Worm (Caenorhabditis elegans) whole organism, late embryonic: ENCODE measurements around the gene ccar-1.
A peak's percentile ranks its signal among the peaks of the same experiment; 100 is the strongest.

Experiments
- ceh-2 ChIP-seq: sonication (generic microtip); optimal IDR thresholded peaks from 2 replicates; lab custom pipeline; 2016; ENCODE audit warnings: missing genotype, missing genetic modification characterization, missing compliant biosample characterization
- ceh-6 ChIP-seq: fragments of 200-800 bp; sonication (Bioruptor generic); optimal IDR thresholded peaks from 2 replicates; lab custom pipeline; 2018; ENCODE audit warnings: mild to moderate bottlenecking, missing genetic modification characterization, missing compliant biosample characterization
- fax-1 ChIP-seq: sonication (generic microtip); optimal IDR thresholded peaks from 2 replicates; lab custom pipeline; 2016; ENCODE audit warnings: missing genotype, missing genetic modification characterization, missing compliant biosample characterization
- hlh-15 ChIP-seq: sonication (generic microtip); optimal IDR thresholded peaks from 2 replicates; lab custom pipeline; 2016; ENCODE audit warnings: missing genetic modification characterization, missing compliant biosample characterization
- hlh-6 ChIP-seq: sonication (generic microtip); optimal IDR thresholded peaks from 2 replicates; lab custom pipeline; 2016; ENCODE audit warnings: missing genotype, missing genetic modification characterization, missing compliant biosample characterization
- hlh-8 ChIP-seq: sonication (generic microtip); optimal IDR thresholded peaks from 2 replicates; lab custom pipeline; 2016; ENCODE audit warnings: missing genotype, missing genetic modification characterization, missing compliant biosample characterization
- nhr-11 ChIP-seq: fragments of 150-350 bp; optimal IDR thresholded peaks from 2 replicates; lab custom pipeline; 2014; ENCODE audit warnings: missing biosample characterization, missing genetic modification characterization
- pha-4 ChIP-seq: fragments of 150-350 bp; optimal IDR thresholded peaks from 2 replicates; lab custom pipeline; 2018; ENCODE audit warnings: missing biosample characterization, missing genetic modification reagents, missing genetic modification characterization
- pqm-1 ChIP-seq: sonication (generic microtip); optimal IDR thresholded peaks from 2 replicates; lab custom pipeline; 2016; ENCODE audit warnings: missing genetic modification characterization, missing compliant biosample characterization
- ref-2 ChIP-seq: sonication (generic microtip); optimal IDR thresholded peaks from 2 replicates; lab custom pipeline; 2016; ENCODE audit warnings: missing genetic modification characterization, missing compliant biosample characterization
- tbx-2 ChIP-seq: sonication (generic microtip); optimal IDR thresholded peaks from 2 replicates; lab custom pipeline; 2016; ENCODE audit warnings: missing genetic modification characterization, missing compliant biosample characterization

- peak; percentile 44 for TF ChIP-seq hlh-8 (tag; lab: Kevin White, UChicago)
- peak; percentile 47 for TF ChIP-seq ceh-6 (GFP tag; lab: Kevin White, UChicago)
- no peak for TF ChIP-seq pqm-1 (tag; lab: Kevin White, UChicago)
- no peak for TF ChIP-seq nhr-11
- no peak for TF ChIP-seq hlh-6 (tag; lab: Kevin White, UChicago)
- TF ChIP-seq fax-1 (tag; lab: Kevin White, UChicago): no peak
- peak; percentile 54 for TF ChIP-seq ref-2 (tag; lab: Kevin White, UChicago)
- peak; percentile 58 for TF ChIP-seq ceh-2 (tag; lab: Kevin White, UChicago)
- no peak for TF ChIP-seq hlh-15 (tag; lab: Kevin White, UChicago)
- TF ChIP-seq tbx-2 (tag; lab: Kevin White, UChicago): peak; percentile 66
- no peak for TF ChIP-seq pha-4 (tag; lab: Kevin White, UChicago)
Measured at ce11 chrIV:14032620-14033501, 38.5 kb upstream of the ccar-1 start.
